Fruit fly (Drosophila melanogaster) whole organism, embryonic: ENCODE data around the gene RunxB.

Experiments
- Awh ChIP-seq: fragments of 200-800 bp; sonication (Bioruptor generic); IDR thresholded peaks from 2 replicates; pipeline ENCODE4, ENCODE4 v1.3.6; 2022; ENCODE audit warnings: missing biosample characterization, missing genetic modification characterization
- CG10147 ChIP-seq: fragments of 200-800 bp; sonication (Bioruptor generic); optimal IDR thresholded peaks from 2 replicates; lab custom pipeline; 2019; ENCODE audit warnings: missing biosample characterization, mild to moderate bottlenecking, missing genetic modification characterization, moderate library complexity
- CG10209 ChIP-seq: fragments of 200-800 bp; sonication (Bioruptor generic); optimal IDR thresholded peaks from 3 replicates; lab custom pipeline; 2017; ENCODE audit warnings: missing biosample characterization, mild to moderate bottlenecking, missing genetic modification characterization, missing genetic modification reagents
- CG1024 ChIP-seq: fragments of 200-800 bp; sonication (Bioruptor generic); IDR thresholded peaks from 2 replicates; pipeline ENCODE4 v1.3.6; 2022; ENCODE audit warnings: missing biosample characterization, missing genetic modification characterization
- CG10979 ChIP-seq: fragments of 200-800 bp; sonication (Bioruptor generic); optimal IDR thresholded peaks from 2 replicates; lab custom pipeline; 2018; ENCODE audit warnings: missing biosample characterization, mild to moderate bottlenecking, missing genetic modification characterization, moderate library complexity
- CG11695 ChIP-seq: fragments of 200-800 bp; sonication (Bioruptor generic); IDR thresholded peaks from 3 replicates; pipeline ENCODE4 v1.3.6; 2022; ENCODE audit warnings: missing biosample characterization, missing genetic modification characterization
- CG11696 ChIP-seq: fragments of 200-800 bp; sonication (Bioruptor generic); IDR thresholded peaks from 2 replicates; pipeline ENCODE4 v1.3.6; 2022; ENCODE audit warnings: missing biosample characterization, missing genetic modification characterization
- CG12236 ChIP-seq: fragments of 200-800 bp; sonication (Bioruptor generic); optimal IDR thresholded peaks from 2 replicates; lab custom pipeline; 2016; ENCODE audit warnings: missing biosample characterization, missing genetic modification characterization
- CG12299 ChIP-seq: fragments of 200-800 bp; sonication (Bioruptor generic); optimal IDR thresholded peaks from 2 replicates; lab custom pipeline; 2018; ENCODE audit warnings: missing biosample characterization, mild to moderate bottlenecking, missing genetic modification characterization
- CG13123 ChIP-seq: fragments of 200-800 bp; sonication (Bioruptor generic); optimal IDR thresholded peaks from 2 replicates; lab custom pipeline; 2016; ENCODE audit warnings: missing biosample characterization, missing genetic modification characterization
- CG13894 ChIP-seq: fragments of 200-800 bp; sonication (Bioruptor generic); optimal IDR thresholded peaks from 3 replicates; lab custom pipeline; 2018; ENCODE audit warnings: missing biosample characterization, mild to moderate bottlenecking, missing genetic modification characterization, moderate library complexity
- CG14860 ChIP-seq: fragments of 200-800 bp; sonication (Bioruptor generic); IDR thresholded peaks from 3 replicates; pipeline ENCODE4 v1.3.6; 2022; ENCODE audit warnings: missing biosample characterization, missing genetic modification characterization; ENCODE audit not compliant: partially characterized antibody
- CG15269 ChIP-seq: fragments of 200-800 bp; sonication (Bioruptor generic); optimal IDR thresholded peaks from 2 replicates; lab custom pipeline; 2018; ENCODE audit warnings: missing biosample characterization, mild to moderate bottlenecking, missing genetic modification characterization, moderate library complexity
- CG15696 ChIP-seq: fragments of 200-800 bp; sonication (Bioruptor generic); optimal IDR thresholded peaks from 2 replicates; lab custom pipeline; 2019; ENCODE audit warnings: missing biosample characterization, mild to moderate bottlenecking, missing genetic modification characterization, moderate library complexity
- CG1602 ChIP-seq: fragments of 200-800 bp; sonication (Bioruptor generic); optimal IDR thresholded peaks from 3 replicates; lab custom pipeline; 2016; ENCODE audit warnings: missing biosample characterization, missing genetic modification characterization
- CG17361 ChIP-seq: fragments of 200-800 bp; sonication (Bioruptor generic); IDR thresholded peaks from 3 replicates; pipeline ENCODE4 v1.3.6; 2022; ENCODE audit warnings: missing biosample characterization, missing genetic modification characterization
- CG17802 ChIP-seq: fragments of 200-800 bp; sonication (Bioruptor generic); optimal IDR thresholded peaks from 2 replicates; lab custom pipeline; 2018; ENCODE audit warnings: missing biosample characterization, mild to moderate bottlenecking, missing genetic modification characterization, moderate library complexity
- CG18476 ChIP-seq: fragments of 200-800 bp; sonication (Bioruptor generic); optimal IDR thresholded peaks from 2 replicates; lab custom pipeline; 2016; ENCODE audit warnings: missing biosample characterization, mild to moderate bottlenecking, missing genetic modification characterization
- CG18764 ChIP-seq: fragments of 200-800 bp; sonication (Bioruptor generic); optimal IDR thresholded peaks from 3 replicates; lab custom pipeline; 2016; ENCODE audit warnings: missing biosample characterization, missing genetic modification characterization
- CG2199 ChIP-seq: fragments of 200-800 bp; sonication (Bioruptor generic); IDR thresholded peaks from 3 replicates; pipeline ENCODE4 v1.3.6; 2022; ENCODE audit warnings: missing biosample characterization, missing genetic modification characterization
- CG2678 ChIP-seq: fragments of 200-800 bp; sonication (Bioruptor generic); optimal IDR thresholded peaks from 3 replicates; lab custom pipeline; 2019; ENCODE audit warnings: missing biosample characterization, mild to moderate bottlenecking, missing genetic modification characterization, moderate library complexity
- CG31441 ChIP-seq: fragments of 200-800 bp; sonication (Bioruptor generic); IDR thresholded peaks from 2 replicates; pipeline ENCODE4 v1.3.6; 2022; ENCODE audit warnings: missing biosample characterization, missing genetic modification characterization
- CG3407 ChIP-seq: fragments of 200-800 bp; sonication (Bioruptor generic); optimal IDR thresholded peaks from 2 replicates; lab custom pipeline; 2018; ENCODE audit warnings: missing biosample characterization, mild to moderate bottlenecking, missing genetic modification characterization
- CG3726 ChIP-seq: fragments of 200-800 bp; sonication (Bioruptor generic); IDR thresholded peaks from 3 replicates; pipeline ENCODE4, ENCODE4 v1.3.6; 2022; ENCODE audit warnings: missing biosample characterization, missing genetic modification characterization
- CG3838 ChIP-seq: fragments of 200-800 bp; sonication (Bioruptor generic); optimal IDR thresholded peaks from 3 replicates; lab custom pipeline; 2016; ENCODE audit warnings: missing biosample characterization, missing genetic modification characterization
- CG3995 ChIP-seq: fragments of 200-800 bp; sonication (Bioruptor generic); optimal IDR thresholded peaks from 3 replicates; lab custom pipeline; 2016; ENCODE audit warnings: missing biosample characterization, missing genetic modification characterization
- CG4854 ChIP-seq: fragments of 200-800 bp; sonication (Bioruptor generic); optimal IDR thresholded peaks from 2 replicates; lab custom pipeline; 2016; ENCODE audit warnings: missing biosample characterization, missing genetic modification characterization, inconsistent platforms
- D ChIP-seq, 2 experiments: fragments of 200-800 bp in 1 of 2; fragments of >200 bp in 1 of 2; sonication (Bioruptor generic) in 1 of 2; optimal IDR thresholded peaks; 2 replicates in 1 of 2; 3 replicates in 1 of 2; lab custom pipeline; 2017; ENCODE audit warnings: mild to moderate bottlenecking in 1 of 2, missing biosample characterization in 1 of 2, missing genetic modification characterization in 1 of 2, missing genetic modification reagents in 1 of 2
- E2f2 ChIP-seq: fragments of 200-800 bp; sonication (Bioruptor generic); IDR thresholded peaks from 2 replicates; pipeline ENCODE4 v1.3.6; 2022; ENCODE audit warnings: missing biosample characterization, missing genetic modification characterization
- HHEX ChIP-seq: fragments of 200-800 bp; sonication (Bioruptor generic); optimal IDR thresholded peaks from 3 replicates; lab custom pipeline; 2017; ENCODE audit warnings: missing biosample characterization, mild to moderate bottlenecking, missing genetic modification characterization, missing genetic modification reagents
- Mad ChIP-seq: fragments of 200-800 bp; sonication (Bioruptor generic); optimal IDR thresholded peaks from 2 replicates; lab custom pipeline; 2016; ENCODE audit warnings: missing biosample characterization, missing genetic modification characterization
- Vsx1 ChIP-seq: fragments of 200-800 bp; sonication (Bioruptor generic); optimal IDR thresholded peaks from 2 replicates; lab custom pipeline; 2017; ENCODE audit warnings: missing biosample characterization, mild to moderate bottlenecking, missing genetic modification characterization, missing genetic modification reagents
- ara ChIP-seq: fragments of 200-800 bp; sonication (Bioruptor generic); IDR thresholded peaks from 2 replicates; pipeline ENCODE4 v1.3.6; 2022; ENCODE audit warnings: missing biosample characterization, missing genetic modification characterization
- bab2 ChIP-seq: fragments of 200-800 bp; sonication (Bioruptor generic); optimal IDR thresholded peaks from 2 replicates; lab custom pipeline; 2016; ENCODE audit warnings: missing biosample characterization, missing genetic modification characterization
- cato ChIP-seq: fragments of 200-800 bp; sonication (Bioruptor generic); optimal IDR thresholded peaks from 2 replicates; lab custom pipeline; 2016; ENCODE audit warnings: missing biosample characterization, missing genetic modification characterization, borderline replicate concordance
- dmrt11E ChIP-seq: fragments of 200-800 bp; sonication (Bioruptor generic); optimal IDR thresholded peaks from 3 replicates; lab custom pipeline; 2018; ENCODE audit warnings: missing biosample characterization, mild to moderate bottlenecking, missing genetic modification characterization, moderate library complexity
- gcm ChIP-seq: fragments of 200-800 bp; sonication (Bioruptor generic); optimal IDR thresholded peaks from 2 replicates; lab custom pipeline; 2019; ENCODE audit warnings: missing biosample characterization, mild to moderate bottlenecking, missing genetic modification characterization, moderate library complexity
- grn ChIP-seq: fragments of 200-800 bp; sonication (Bioruptor generic); optimal IDR thresholded peaks from 3 replicates; lab custom pipeline; 2017; ENCODE audit warnings: missing biosample characterization, missing genetic modification characterization
- hkb ChIP-seq, 2 experiments: fragments of 200-800 bp in 1 of 2; fragments of >200 bp in 1 of 2; sonication (Bioruptor generic) in 1 of 2; IDR thresholded peaks in 1 of 2; optimal IDR thresholded peaks in 1 of 2; 2 replicates each; pipeline versions ENCODE4 v1.3.6 to Lab custom; 2017 to 2022; ENCODE audit warnings: missing biosample characterization in 1 of 2, missing genetic modification characterization in 1 of 2
- jigr1 ChIP-seq: fragments of 200-800 bp; sonication (Bioruptor generic); IDR thresholded peaks from 3 replicates; pipeline ENCODE4 v1.3.6; 2022; ENCODE audit warnings: missing biosample characterization, missing genetic modification characterization
- maf-S ChIP-seq: fragments of 200-800 bp; sonication (Bioruptor generic); optimal IDR thresholded peaks from 2 replicates; lab custom pipeline; 2016; ENCODE audit warnings: missing biosample characterization, missing genetic modification characterization
- peb ChIP-seq: fragments of 200-800 bp; sonication (Bioruptor generic); IDR thresholded peaks from 2 replicates; pipeline ENCODE4 v1.3.6; 2022; ENCODE audit warnings: missing biosample characterization, missing genetic modification characterization
- pho ChIP-seq: fragments of 200-800 bp; sonication (Bioruptor generic); optimal IDR thresholded peaks from 2 replicates; lab custom pipeline; 2016; ENCODE audit warnings: missing biosample characterization, missing genetic modification characterization
- prd ChIP-seq, 3 experiments: fragments of >200 bp in 2 of 3; fragments of 200-800 bp in 1 of 3; sonication (Bioruptor generic) in 1 of 3; optimal IDR thresholded peaks in 2 of 3; IDR thresholded peaks in 1 of 3; 2 replicates in 2 of 3; 3 replicates in 1 of 3; pipeline versions ENCODE4 v1.3.6 to Lab custom; 2017 to 2022; ENCODE audit warnings: missing biosample characterization in 1 of 3, missing genetic modification characterization in 1 of 3
- scrt ChIP-seq: fragments of 200-800 bp; sonication (Bioruptor generic); optimal IDR thresholded peaks from 2 replicates; lab custom pipeline; 2018; ENCODE audit warnings: missing biosample characterization, mild to moderate bottlenecking, missing genetic modification characterization, moderate library complexity
- sob ChIP-seq: fragments of 200-800 bp; sonication (Bioruptor generic); IDR thresholded peaks from 2 replicates; pipeline ENCODE4 v1.3.6; 2022; ENCODE audit warnings: missing biosample characterization, missing genetic modification characterization
- sr ChIP-seq: fragments of 200-800 bp; sonication (Bioruptor generic); IDR thresholded peaks from 3 replicates; pipeline ENCODE4 v1.3.6; 2022; ENCODE audit warnings: missing biosample characterization, missing genetic modification characterization
- tio ChIP-seq: fragments of 200-800 bp; sonication (Bioruptor generic); optimal IDR thresholded peaks from 2 replicates; lab custom pipeline; 2017; ENCODE audit warnings: missing biosample characterization, missing genetic modification characterization, inconsistent platforms

The RunxB gene

dm6 chrX:20505897-20506296, 32.4 kb upstream of the RunxB start (continued):
- peak; percentile 49 for TF ChIP-seq CG13123 (GFP tag; lab: Kevin White, UChicago)
- TF ChIP-seq dmrt11E (tag; lab: Kevin White, UChicago), result peak; percentile 15
- peak; percentile 64 for TF ChIP-seq CG3407 (GFP tag; lab: Kevin White, UChicago)
- TF ChIP-seq CG11696 (GFP tag; lab: Robert Waterston, UW), result peak; percentile 62; the same call in 1 of the 2 replicates
- TF ChIP-seq Vsx1 (GFP tag; lab: Kevin White, UChicago), result peak; percentile 63
- TF ChIP-seq CG3838 (GFP tag; lab: Kevin White, UChicago), result peak; percentile 31
- TF ChIP-seq ara, result 0 out of 2 replicates have a peak, but pooled peaks have one; percentile 38
- peak; percentile 46; the same call in 1 of the 3 replicates for TF ChIP-seq CG11695 (GFP tag; lab: Robert Waterston, UW)
- peak; percentile 65 for TF ChIP-seq CG10209 (GFP tag; lab: Kevin White, UChicago)
- TF ChIP-seq CG14860 (GFP tag; lab: Robert Waterston, UW), result no peak
- peak; percentile 32 for TF ChIP-seq CG12236 (GFP tag; lab: Kevin White, UChicago)
- TF ChIP-seq sr (GFP tag; lab: Robert Waterston, UW), result 0 out of 3 replicates have a peak, but pooled peaks have one; percentile 50
- TF ChIP-seq CG17802 (tag; lab: Kevin White, UChicago), result no peak
- TF ChIP-seq gcm, result no peak
- peak; percentile 41 for TF ChIP-seq CG1602 (GFP tag; lab: Kevin White, UChicago)
- TF ChIP-seq CG12299 (tag; lab: Kevin White, UChicago), result no peak
- TF ChIP-seq CG3995 (GFP tag; lab: Kevin White, UChicago), result no peak
- TF ChIP-seq Mad (GFP tag; lab: Kevin White, UChicago), result no peak
- no peak for TF ChIP-seq prd (optimal IDR thresholded peaks at IDR 0.05; lab: Kevin White, UChicago)
- TF ChIP-seq prd (GFP tag; IDR thresholded peaks at IDR 0.05; lab: Robert Waterston, UW), result peak; percentile 33; the same call in 1 of the 3 replicates
- TF ChIP-seq E2f2 (GFP tag; lab: Robert Waterston, UW), result peak; percentile 19; the same call in 1 of the 2 replicates
- no peak for TF ChIP-seq maf-S (GFP tag; lab: Kevin White, UChicago)
- TF ChIP-seq CG2199 (GFP tag; lab: Robert Waterston, UW), result peak; percentile 64; the same call in 1 of the 3 replicates
- peak; percentile 54 for TF ChIP-seq CG2678 (tag; lab: Kevin White, UChicago)
- peak; percentile 9; the same call in 1 of the 2 replicates for TF ChIP-seq peb (GFP tag; lab: Robert Waterston, UW)
- 0 out of 3 replicates have a peak, but pooled peaks have one; percentile 14 for TF ChIP-seq CG17361 (GFP tag; lab: Robert Waterston, UW)
- no peak for TF ChIP-seq D (optimal IDR thresholded peaks at IDR 0.05; lab: Kevin White, UChicago)
- peak; percentile 31 for TF ChIP-seq D (GFP tag; optimal IDR thresholded peaks at IDR 0.05; lab: Kevin White, UChicago)
- TF ChIP-seq bab2 (GFP tag; lab: Kevin White, UChicago), result peak; percentile 64
- TF ChIP-seq CG15269 (tag; lab: Kevin White, UChicago), result peak; percentile 27
- peak; percentile 35 for TF ChIP-seq CG18476 (GFP tag; lab: Kevin White, UChicago)
- no peak for TF ChIP-seq pho (GFP tag; lab: Kevin White, UChicago)
- peak; percentile 3 for TF ChIP-seq grn
- TF ChIP-seq cato (GFP tag; lab: Kevin White, UChicago), result no peak
- no peak for TF ChIP-seq scrt (GFP tag; lab: Kevin White, UChicago)
- TF ChIP-seq CG1024 (GFP tag; lab: Robert Waterston, UW), result peak; percentile 71; the same call in 1 of the 2 replicates
- no peak for TF ChIP-seq CG10147 (GFP tag; lab: Kevin White, UChicago)
- no peak for TF ChIP-seq jigr1 (GFP tag; lab: Robert Waterston, UW)
- TF ChIP-seq tio (GFP tag; lab: Kevin White, UChicago), result peak; percentile 21
- TF ChIP-seq CG13894 (tag; lab: Kevin White, UChicago), result no peak
- TF ChIP-seq sob (GFP tag; lab: Robert Waterston, UW), result peak; percentile 61
- TF ChIP-seq CG3726 (GFP tag; lab: Robert Waterston, UW), result peak; percentile 30; the same call in 1 of the 3 replicates
- no peak for TF ChIP-seq CG10979 (tag; lab: Kevin White, UChicago)
- peak; percentile 57; the same call in 1 of the 2 replicates for TF ChIP-seq Awh (GFP tag; lab: Robert Waterston, UW)
- peak; percentile 30; the same call in 1 of the 2 replicates for TF ChIP-seq CG31441 (GFP tag; lab: Robert Waterston, UW)
- peak; percentile 34 for TF ChIP-seq CG4854 (GFP tag; lab: Kevin White, UChicago)
- peak; percentile 48 for TF ChIP-seq HHEX
- TF ChIP-seq hkb (optimal IDR thresholded peaks at IDR 0.05; lab: Kevin White, UChicago), result no peak
- peak; percentile 65 for TF ChIP-seq hkb (GFP tag; IDR thresholded peaks at IDR 0.05; lab: Robert Waterston, UW)
- peak; percentile 42 for TF ChIP-seq CG18764 (GFP tag; lab: Kevin White, UChicago)
- TF ChIP-seq CG15696 (tag; lab: Kevin White, UChicago), result peak; percentile 17
